Worm (Caenorhabditis elegans) whole organism, L1 larva: Measurements from ENCODE around the gene F08A7.1.

Source experiments
- C16A3.4 ChIP-seq: fragments of 150-350 bp; optimal IDR thresholded peaks from 2 replicates; lab custom pipeline; 2014; ENCODE audit warnings: missing biosample characterization, missing genetic modification characterization
- blmp-1 ChIP-seq: fragments of 150-350 bp; optimal IDR thresholded peaks from 2 replicates; lab custom pipeline; 2014; ENCODE audit warnings: missing biosample characterization, missing genetic modification characterization
- ceh-8 ChIP-seq: fragments of 200-800 bp; sonication (Bioruptor generic); optimal IDR thresholded peaks from 2 replicates; lab custom pipeline; 2018; ENCODE audit warnings: mild to moderate bottlenecking, missing genetic modification characterization, moderate library complexity, missing compliant biosample characterization
- ceh-88 ChIP-seq: fragments of 200-800 bp; sonication (Bioruptor generic); IDR thresholded peaks from 2 replicates; pipeline ENCODE4 v1.3.6; 2022; ENCODE audit warnings: missing genetic modification characterization, missing compliant biosample characterization
- ceh-90 ChIP-seq: sonication (generic microtip); optimal IDR thresholded peaks from 2 replicates; lab custom pipeline; 2016; ENCODE audit warnings: missing genetic modification characterization, missing compliant biosample characterization
- egl-13 ChIP-seq: sonication (generic microtip); optimal IDR thresholded peaks from 2 replicates; lab custom pipeline; 2016; ENCODE audit warnings: missing genotype, missing genetic modification reagents, missing genetic modification characterization, missing compliant biosample characterization
- egl-27 ChIP-seq, 2 experiments: fragments of 150-350 bp in 1 of 2; sonication (generic microtip); optimal IDR thresholded peaks; 3 replicates each; lab custom pipeline; 2017 to 2018; ENCODE audit warnings: missing biosample characterization in 2 of 2, missing genetic modification characterization in 2 of 2, missing genetic modification reagents in 2 of 2
- fkh-10 ChIP-seq: sonication (generic microtip); optimal IDR thresholded peaks from 2 replicates; lab custom pipeline; 2017; ENCODE audit warnings: missing biosample characterization, missing genetic modification reagents, missing genetic modification characterization
- fos-1 ChIP-seq: fragments of 150-350 bp; optimal IDR thresholded peaks from 2 replicates; lab custom pipeline; 2014; ENCODE audit warnings: missing biosample characterization, missing genetic modification characterization
- hlh-4 ChIP-seq: sonication (generic microtip); optimal IDR thresholded peaks from 2 replicates; lab custom pipeline; 2016; ENCODE audit warnings: mild to moderate bottlenecking, missing genetic modification characterization, missing compliant biosample characterization
- irx-1 ChIP-seq: sonication (generic microtip); optimal IDR thresholded peaks from 2 replicates; lab custom pipeline; 2016; ENCODE audit warnings: missing genetic modification characterization, missing compliant biosample characterization
- jun-1 ChIP-seq: fragments of 150-350 bp; optimal IDR thresholded peaks from 2 replicates; lab custom pipeline; 2014; ENCODE audit warnings: missing biosample characterization, missing genetic modification reagents, missing genetic modification characterization
- lin-15B ChIP-seq: fragments of 150-350 bp; sonication (generic microtip); optimal IDR thresholded peaks from 3 replicates; lab custom pipeline; 2014; ENCODE audit warnings: missing biosample characterization, missing genetic modification characterization
- lin-35 ChIP-seq, 2 experiments: fragments of 150-350 bp; optimal IDR thresholded peaks; 2 replicates each; lab custom pipeline; 2014; ENCODE audit warnings: missing biosample characterization in 2 of 2, missing genetic modification characterization in 2 of 2, missing genetic modification reagents in 2 of 2
- lin-39 ChIP-seq: fragments of 150-350 bp; optimal IDR thresholded peaks from 2 replicates; lab custom pipeline; 2014; ENCODE audit warnings: missing biosample characterization, missing genetic modification reagents, missing genetic modification characterization
- mab-9 ChIP-seq: fragments of 200-800 bp; sonication (Bioruptor generic); IDR thresholded peaks from 2 replicates; pipeline ENCODE4 v1.3.6; 2022; ENCODE audit warnings: missing genetic modification reagents, missing genetic modification characterization, missing compliant biosample characterization
- nhr-20 ChIP-seq: sonication (generic microtip); optimal IDR thresholded peaks from 2 replicates; lab custom pipeline; 2016; ENCODE audit warnings: mild to moderate bottlenecking, missing genetic modification characterization, missing compliant biosample characterization
- nhr-237 ChIP-seq: fragments of 150-350 bp; optimal IDR thresholded peaks from 2 replicates; lab custom pipeline; 2014; ENCODE audit warnings: missing biosample characterization, missing genetic modification characterization
- nhr-28 ChIP-seq: fragments of 150-350 bp; optimal IDR thresholded peaks from 2 replicates; lab custom pipeline; 2014; ENCODE audit warnings: missing biosample characterization, missing genetic modification characterization
- nhr-77 ChIP-seq: fragments of 150-350 bp; optimal IDR thresholded peaks from 2 replicates; lab custom pipeline; 2014; ENCODE audit warnings: missing biosample characterization, missing genetic modification characterization
- nhr-84 ChIP-seq: sonication (generic microtip); optimal IDR thresholded peaks from 2 replicates; lab custom pipeline; 2017; ENCODE audit warnings: missing biosample characterization, missing genetic modification characterization
- nhr-85 ChIP-seq: sonication (generic microtip); peaks from one replicate; lab custom pipeline; 2016; ENCODE audit warnings: missing genetic modification characterization, inconsistent platforms, missing compliant biosample characterization
- nhr-90 ChIP-seq: sonication (generic microtip); optimal IDR thresholded peaks from 2 replicates; lab custom pipeline; 2016; ENCODE audit warnings: mild to moderate bottlenecking, missing genetic modification characterization, missing compliant biosample characterization; ENCODE audit not compliant: poor library complexity
- rnt-1 ChIP-seq: sonication (generic microtip); optimal IDR thresholded peaks from 2 replicates; lab custom pipeline; 2016; ENCODE audit warnings: mild to moderate bottlenecking, missing genetic modification characterization, moderate library complexity, missing compliant biosample characterization
- skn-1 ChIP-seq: fragments of 150-350 bp; optimal IDR thresholded peaks from 2 replicates; lab custom pipeline; 2014; ENCODE audit warnings: missing biosample characterization, missing genetic modification characterization
- snpc-4 ChIP-seq: fragments of 150-350 bp; optimal IDR thresholded peaks from 2 replicates; lab custom pipeline; 2014; ENCODE audit warnings: missing biosample characterization, missing genetic modification characterization
- snu-23 ChIP-seq: sonication (generic microtip); optimal IDR thresholded peaks from 2 replicates; lab custom pipeline; 2016; ENCODE audit warnings: missing genetic modification characterization, missing compliant biosample characterization
- sptf-1 ChIP-seq: fragments of 150-350 bp; optimal IDR thresholded peaks from 2 replicates; lab custom pipeline; 2014; ENCODE audit warnings: missing biosample characterization, missing genetic modification characterization
- swsn-7 ChIP-seq: sonication (generic microtip); optimal IDR thresholded peaks from 2 replicates; lab custom pipeline; 2016; ENCODE audit warnings: missing genetic modification characterization, missing compliant biosample characterization
- tbx-2 ChIP-seq: sonication (generic microtip); optimal IDR thresholded peaks from 2 replicates; lab custom pipeline; 2016; ENCODE audit warnings: missing genetic modification characterization, missing compliant biosample characterization
- tlp-1 ChIP-seq: fragments of 150-350 bp; optimal IDR thresholded peaks from 2 replicates; lab custom pipeline; 2014; ENCODE audit warnings: missing biosample characterization, missing genetic modification characterization
- unc-130 ChIP-seq: fragments of 150-350 bp; optimal IDR thresholded peaks from 2 replicates; lab custom pipeline; 2017; ENCODE audit warnings: missing biosample characterization, missing genetic modification characterization, inconsistent platforms
- unc-30 ChIP-seq: sonication (generic microtip); optimal IDR thresholded peaks from 2 replicates; lab custom pipeline; 2017; ENCODE audit warnings: missing biosample characterization, missing genetic modification characterization
- unc-62 ChIP-seq: fragments of 150-350 bp; optimal IDR thresholded peaks from 2 replicates; lab custom pipeline; 2014; ENCODE audit warnings: missing biosample characterization, missing genetic modification reagents, missing genetic modification characterization
- xbp-1 ChIP-seq: sonication (generic microtip); optimal IDR thresholded peaks from 2 replicates; lab custom pipeline; 2016; ENCODE audit warnings: missing genetic modification characterization, missing compliant biosample characterization
- zag-1 ChIP-seq: fragments of 150-350 bp; optimal IDR thresholded peaks from 2 replicates; lab custom pipeline; 2014; ENCODE audit warnings: missing biosample characterization, missing genetic modification characterization
- ztf-11 ChIP-seq, 2 experiments: sonication (generic microtip); optimal IDR thresholded peaks; 2 replicates each; lab custom pipeline; 2016 to 2017; ENCODE audit warnings: missing genetic modification characterization in 2 of 2, missing biosample characterization in 1 of 2, missing compliant biosample characterization in 1 of 2
- ztf-4 ChIP-seq: fragments of 150-350 bp; optimal IDR thresholded peaks from 2 replicates; lab custom pipeline; 2014; ENCODE audit warnings: missing biosample characterization, missing genetic modification characterization

Gene F08A7.1

ce11 chrIV:17474047-17474446, 33.6 kb downstream of the F08A7.1 start:
- TF ChIP-seq jun-1 (tag; lab: Kevin White, UChicago): no peak
- TF ChIP-seq snu-23 (GFP tag; lab: Kevin White, UChicago): no peak
- TF ChIP-seq fkh-10 (GFP tag; lab: Kevin White, UChicago): no peak
- TF ChIP-seq nhr-77 (tag; lab: Kevin White, UChicago): no peak
- TF ChIP-seq nhr-90 (tag; lab: Kevin White, UChicago): no peak
- TF ChIP-seq nhr-85 (tag; lab: Kevin White, UChicago): peak; percentile 69
- no peak for TF ChIP-seq tlp-1
- TF ChIP-seq lin-39: no peak
- no peak for TF ChIP-seq lin-15B
- TF ChIP-seq ztf-11 (tag; optimal IDR thresholded peaks at IDR 0.05; lab: Kevin White, UChicago): no peak
- no peak for TF ChIP-seq snpc-4
- peak; percentile 58 for TF ChIP-seq blmp-1 (tag; lab: Kevin White, UChicago)

ce11 chrIV:17475242-17475641, 34.8 kb downstream of the F08A7.1 start, which contains the start of gene F11E6.9:
TSS of gene F11E6.9 (minus strand) at chrIV:17475342.
- TF ChIP-seq ceh-90 (tag; lab: Kevin White, UChicago) (no peak), tbx-2 (tag; lab: Kevin White, UChicago) (no peak), rnt-1 (tag; lab: Kevin White, UChicago) (no peak), nhr-85 (tag; lab: Kevin White, UChicago) (no peak), swsn-7 (no peak), unc-62 (no peak), ztf-4 (no peak), ceh-8 (GFP tag; lab: Kevin White, UChicago) (no peak), ztf-11 (tag; optimal IDR thresholded peaks at IDR 0.05; lab: Kevin White, UChicago) (no peak), nhr-20 (tag; lab: Kevin White, UChicago) (no peak), egl-27 (tag; optimal IDR thresholded peaks at IDR 0.05; lab: Kevin White, UChicago) (no peak), nhr-237 (tag; lab: Kevin White, UChicago) (no peak), lin-15B (no peak), mab-9 (GFP tag; lab: Robert Waterston, UW) (no peak), skn-1 (tag; lab: Kevin White, UChicago) (no peak)

- no peak for TF ChIP-seq fkh-10 (GFP tag; lab: Kevin White, UChicago)
- no peak for TF ChIP-seq nhr-28
- TF ChIP-seq, all 84 proteins: peak for 0
Observed at ce11 chrIV:17475743-17476142, 35.3 kb downstream of the F08A7.1 start, which contains the start of gene grl-24. TSS of gene grl-24 (minus strand) at chrIV:17475843.

- TF ChIP-seq sptf-1 (tag; lab: Kevin White, UChicago) (no peak), lin-35 (GFP tag; optimal IDR thresholded peaks at IDR 0.05; lab: Kevin White, UChicago) (no peak), C16A3.4 (tag; lab: Kevin White, UChicago) (no peak), ceh-88 (GFP tag; lab: Robert Waterston, UW) (no peak), rnt-1 (tag; lab: Kevin White, UChicago) (no peak), irx-1 (tag; lab: Kevin White, UChicago) (no peak), unc-130 (tag; lab: Kevin White, UChicago) (no peak), nhr-84 (tag; lab: Kevin White, UChicago) (no peak), egl-13 (tag; lab: Kevin White, UChicago) (no peak), unc-30 (tag; lab: Kevin White, UChicago) (no peak), zag-1 (tag; lab: Kevin White, UChicago) (no peak), fos-1 (tag; lab: Kevin White, UChicago) (no peak), hlh-4 (tag; lab: Kevin White, UChicago) (no peak), xbp-1 (tag; lab: Kevin White, UChicago) (no peak), nhr-85 (tag; lab: Kevin White, UChicago) (no peak)
- TF ChIP-seq, all 84 proteins: peak for 0
Observed at ce11 chrIV:17483230-17483629, 42.8 kb downstream of the F08A7.1 start, which contains the start of gene rabr-2. TSS of gene rabr-2 (minus strand) at chrIV:17483330.
